Fruit fly (Drosophila melanogaster) whole organism, embryonic: Measurements from ENCODE around the gene pigs.

ENCODE experiments used
- Antp ChIP-seq: fragments of 200-800 bp; sonication (Bioruptor generic); optimal IDR thresholded peaks from 3 replicates; lab custom pipeline; 2016; ENCODE audit warnings: missing biosample characterization, missing genetic modification characterization
- Atf3 ChIP-seq: fragments of 200-800 bp; sonication (Bioruptor generic); optimal IDR thresholded peaks from 3 replicates; lab custom pipeline; 2016; ENCODE audit warnings: missing biosample characterization, missing genetic modification characterization
- Bdp1 ChIP-seq: fragments of 200-800 bp; sonication (Bioruptor generic); optimal IDR thresholded peaks from 3 replicates; lab custom pipeline; 2016; ENCODE audit warnings: missing biosample characterization, missing genetic modification characterization
- CG12299 ChIP-seq: fragments of 200-800 bp; sonication (Bioruptor generic); optimal IDR thresholded peaks from 2 replicates; lab custom pipeline; 2018; ENCODE audit warnings: missing biosample characterization, mild to moderate bottlenecking, missing genetic modification characterization
- CG12659 ChIP-seq: fragments of 200-800 bp; sonication (Bioruptor generic); optimal IDR thresholded peaks from 3 replicates; lab custom pipeline; 2017; ENCODE audit warnings: mild to moderate bottlenecking, missing biosample characterization, missing genetic modification reagents, missing genetic modification characterization
- CG1529 ChIP-seq: fragments of 200-800 bp; sonication (Bioruptor generic); optimal IDR thresholded peaks from 3 replicates; lab custom pipeline; 2018; ENCODE audit warnings: missing biosample characterization, missing genetic modification characterization
- CG1603 ChIP-seq: fragments of 200-800 bp; sonication (Bioruptor generic); optimal IDR thresholded peaks from 2 replicates; lab custom pipeline; 2019; ENCODE audit warnings: missing biosample characterization, mild to moderate bottlenecking, missing genetic modification characterization, moderate library complexity
- CG17328 ChIP-seq: fragments of 200-800 bp; sonication (Bioruptor generic); IDR thresholded peaks from 2 replicates; pipeline ENCODE4 v1.3.6; 2022; ENCODE audit warnings: missing biosample characterization, missing genetic modification characterization
- CG17359 ChIP-seq: fragments of 200-800 bp; sonication (Bioruptor generic); optimal IDR thresholded peaks from 3 replicates; lab custom pipeline; 2018; ENCODE audit warnings: missing biosample characterization, mild to moderate bottlenecking, missing genetic modification characterization, moderate library complexity
- CG17361 ChIP-seq: fragments of 200-800 bp; sonication (Bioruptor generic); IDR thresholded peaks from 3 replicates; pipeline ENCODE4 v1.3.6; 2022; ENCODE audit warnings: missing biosample characterization, missing genetic modification characterization
- CG17568 ChIP-seq: fragments of 200-800 bp; sonication (Bioruptor generic); optimal IDR thresholded peaks from 2 replicates; lab custom pipeline; 2018; ENCODE audit warnings: missing biosample characterization, mild to moderate bottlenecking, missing genetic modification characterization, moderate library complexity
- CG4617 ChIP-seq: fragments of 200-800 bp; sonication (Bioruptor generic); optimal IDR thresholded peaks from 3 replicates; lab custom pipeline; 2016; ENCODE audit warnings: missing biosample characterization, missing genetic modification characterization, borderline replicate concordance
- CG5245 ChIP-seq: fragments of 200-800 bp; sonication (Bioruptor generic); optimal IDR thresholded peaks from 3 replicates; lab custom pipeline; 2016; ENCODE audit warnings: missing biosample characterization, missing genetic modification characterization
- CG6765 ChIP-seq: fragments of 200-800 bp; sonication (Bioruptor generic); optimal IDR thresholded peaks from 3 replicates; lab custom pipeline; 2017; ENCODE audit warnings: missing biosample characterization, mild to moderate bottlenecking, missing genetic modification characterization
- CG9437 ChIP-seq: fragments of 200-800 bp; sonication (Bioruptor generic); optimal IDR thresholded peaks from 2 replicates; lab custom pipeline; 2018; ENCODE audit warnings: missing biosample characterization, mild to moderate bottlenecking, missing genetic modification characterization
- Chrac-16 ChIP-seq: fragments of 200-800 bp; sonication (Bioruptor generic); optimal IDR thresholded peaks from 3 replicates; lab custom pipeline; 2016; ENCODE audit warnings: missing biosample characterization, missing genetic modification characterization
- Dad ChIP-seq: fragments of 200-800 bp; sonication (Bioruptor generic); optimal IDR thresholded peaks from 3 replicates; lab custom pipeline; 2016; ENCODE audit warnings: missing biosample characterization, missing genetic modification characterization
- Dek ChIP-seq: fragments of 200-800 bp; sonication (Bioruptor generic); optimal IDR thresholded peaks from 3 replicates; lab custom pipeline; 2019; ENCODE audit warnings: missing biosample characterization, mild to moderate bottlenecking, missing genetic modification characterization, moderate library complexity
- Hr3 ChIP-seq: fragments of 200-800 bp; sonication (Bioruptor generic); optimal IDR thresholded peaks from 3 replicates; lab custom pipeline; 2016; ENCODE audit warnings: missing biosample characterization, missing genetic modification characterization
- Med ChIP-seq: fragments of 200-800 bp; sonication (Bioruptor generic); peaks from one replicate; lab custom pipeline; 2016; ENCODE audit warnings: missing biosample characterization, missing genetic modification characterization, mild to moderate bottlenecking, inconsistent platforms, moderate library complexity
- NC2β ChIP-seq: fragments of 200-800 bp; sonication (Bioruptor generic); optimal IDR thresholded peaks from 2 replicates; lab custom pipeline; 2016; ENCODE audit warnings: missing biosample characterization, missing genetic modification characterization
- Nf-YA ChIP-seq: fragments of 200-800 bp; sonication (Bioruptor generic); IDR thresholded peaks from 2 replicates; pipeline ENCODE4 v1.3.6; 2022; ENCODE audit warnings: missing biosample characterization, missing genetic modification characterization
- Oaz ChIP-seq: fragments of 200-800 bp; sonication (Bioruptor generic); IDR thresholded peaks from 2 replicates; pipeline ENCODE4 v1.3.6; 2022; ENCODE audit warnings: missing biosample characterization, missing genetic modification characterization
- Stat92E ChIP-seq, 3 experiments: fragments of >200 bp in 2 of 3; fragments of 200-800 bp in 1 of 3; sonication (Bioruptor generic) in 1 of 3; optimal IDR thresholded peaks; 2 replicates each; lab custom pipeline; 2017 to 2019; ENCODE audit warnings: missing biosample characterization in 3 of 3, missing genetic modification characterization in 3 of 3, mild to moderate bottlenecking in 1 of 3, moderate library complexity in 1 of 3
- Trl ChIP-seq, 3 experiments: fragments of >200 bp in 2 of 3; fragments of 200-800 bp in 1 of 3; sonication (Bioruptor generic) in 1 of 3; optimal IDR thresholded peaks; 2 replicates in 1 of 3; 3 replicates in 2 of 3; lab custom pipeline; 2016 to 2017; ENCODE audit warnings: missing biosample characterization in 1 of 3, missing genetic modification characterization in 1 of 3
- aop ChIP-seq: fragments of 200-800 bp; sonication (Bioruptor generic); IDR thresholded peaks from 2 replicates; pipeline ENCODE4 v1.3.6; 2022; ENCODE audit warnings: missing biosample characterization, missing genetic modification characterization
- bbx ChIP-seq: fragments of 200-800 bp; sonication (Bioruptor generic); IDR thresholded peaks from 2 replicates; pipeline ENCODE4 v1.3.6; 2022; ENCODE audit warnings: missing biosample characterization, missing genetic modification characterization; ENCODE audit not compliant: partially characterized antibody
- bsh ChIP-seq, 2 experiments: fragments of 200-800 bp; sonication (Bioruptor generic); optimal IDR thresholded peaks; 2 replicates each; lab custom pipeline; 2017 to 2018; ENCODE audit warnings: mild to moderate bottlenecking in 2 of 2, missing biosample characterization in 2 of 2, missing genetic modification characterization in 2 of 2, moderate library complexity in 1 of 2
- ci ChIP-seq: fragments of 200-800 bp; sonication (Bioruptor generic); IDR thresholded peaks from 3 replicates; pipeline ENCODE4 v1.3.6; 2022; ENCODE audit warnings: missing biosample characterization, missing genetic modification characterization
- dati ChIP-seq: fragments of 200-800 bp; sonication (Bioruptor generic); IDR thresholded peaks from 2 replicates; pipeline ENCODE4 v1.3.6; 2022; ENCODE audit warnings: missing biosample characterization, missing genetic modification characterization
- dimm ChIP-seq: fragments of 200-800 bp; sonication (Bioruptor generic); IDR thresholded peaks from 2 replicates; pipeline ENCODE4 v1.3.6; 2022; ENCODE audit warnings: missing biosample characterization, missing genetic modification characterization
- grau ChIP-seq: fragments of 200-800 bp; optimal IDR thresholded peaks from 3 replicates; lab custom pipeline; 2019; ENCODE audit warnings: missing biosample characterization, mild to moderate bottlenecking, missing genetic modification characterization, moderate library complexity
- gt ChIP-seq: fragments of 200-800 bp; sonication (Bioruptor generic); IDR thresholded peaks from 2 replicates; pipeline ENCODE4 v1.3.6; 2022; ENCODE audit warnings: missing biosample characterization, missing genetic modification characterization
- jigr1 ChIP-seq: fragments of 200-800 bp; sonication (Bioruptor generic); IDR thresholded peaks from 3 replicates; pipeline ENCODE4 v1.3.6; 2022; ENCODE audit warnings: missing biosample characterization, missing genetic modification characterization
- jing ChIP-seq: fragments of 200-800 bp; sonication (Bioruptor generic); optimal IDR thresholded peaks from 2 replicates; lab custom pipeline; 2018; ENCODE audit warnings: missing biosample characterization, mild to moderate bottlenecking, missing genetic modification characterization
- kah ChIP-seq: fragments of 200-800 bp; sonication (Bioruptor generic); optimal IDR thresholded peaks from 2 replicates; lab custom pipeline; 2018; ENCODE audit warnings: missing biosample characterization, mild to moderate bottlenecking, missing genetic modification characterization
- nerfin-1 ChIP-seq: fragments of 200-800 bp; sonication (Bioruptor generic); optimal IDR thresholded peaks from 3 replicates; lab custom pipeline; 2019; ENCODE audit warnings: missing biosample characterization, mild to moderate bottlenecking, missing genetic modification characterization, moderate library complexity
- nom ChIP-seq: fragments of 200-800 bp; sonication (Bioruptor generic); optimal IDR thresholded peaks from 2 replicates; lab custom pipeline; 2017; ENCODE audit warnings: missing biosample characterization, missing genetic modification characterization, mild to moderate bottlenecking, moderate library complexity, missing genetic modification reagents
- odd ChIP-seq: fragments of 200-800 bp; sonication (Bioruptor generic); optimal IDR thresholded peaks from 2 replicates; lab custom pipeline; 2017; ENCODE audit warnings: missing biosample characterization, mild to moderate bottlenecking, missing genetic modification characterization
- otp ChIP-seq: fragments of 200-800 bp; sonication (Bioruptor generic); IDR thresholded peaks from 3 replicates; pipeline ENCODE4, ENCODE4 v1.3.6; 2022; ENCODE audit warnings: missing biosample characterization, missing genetic modification characterization
- pan ChIP-seq, 4 experiments: fragments of >200 bp in 3 of 4; fragments of 200-800 bp in 1 of 4; sonication (Bioruptor generic) in 1 of 4; optimal IDR thresholded peaks in 3 of 4; IDR thresholded peaks in 1 of 4; 2 replicates each; pipeline versions ENCODE4 v1.3.6 to Lab custom; 2017 to 2022; ENCODE audit warnings: missing biosample characterization in 2 of 4, missing genetic modification characterization in 2 of 4, mixed read lengths in 1 of 4
- peb ChIP-seq: fragments of 200-800 bp; sonication (Bioruptor generic); IDR thresholded peaks from 2 replicates; pipeline ENCODE4 v1.3.6; 2022; ENCODE audit warnings: missing biosample characterization, missing genetic modification characterization
- pho ChIP-seq: fragments of 200-800 bp; sonication (Bioruptor generic); optimal IDR thresholded peaks from 2 replicates; lab custom pipeline; 2016; ENCODE audit warnings: missing biosample characterization, missing genetic modification characterization
- scrt ChIP-seq: fragments of 200-800 bp; sonication (Bioruptor generic); optimal IDR thresholded peaks from 2 replicates; lab custom pipeline; 2018; ENCODE audit warnings: missing biosample characterization, mild to moderate bottlenecking, missing genetic modification characterization, moderate library complexity
- sd ChIP-seq: fragments of 200-800 bp; sonication (Bioruptor generic); optimal IDR thresholded peaks from 3 replicates; lab custom pipeline; 2018; ENCODE audit warnings: missing biosample characterization, mild to moderate bottlenecking, missing genetic modification characterization, moderate library complexity
- tap ChIP-seq: fragments of 200-800 bp; optimal IDR thresholded peaks from 3 replicates; lab custom pipeline; 2019; ENCODE audit warnings: missing biosample characterization, mild to moderate bottlenecking, missing genetic modification characterization, moderate library complexity
- tio ChIP-seq: fragments of 200-800 bp; sonication (Bioruptor generic); optimal IDR thresholded peaks from 2 replicates; lab custom pipeline; 2017; ENCODE audit warnings: missing biosample characterization, missing genetic modification characterization, inconsistent platforms
- trem ChIP-seq: fragments of 200-800 bp; optimal IDR thresholded peaks from 3 replicates; lab custom pipeline; 2019; ENCODE audit warnings: missing biosample characterization, mild to moderate bottlenecking, missing genetic modification characterization, moderate library complexity
- vvl ChIP-seq: fragments of 200-800 bp; sonication (Bioruptor generic); IDR thresholded peaks from 2 replicates; pipeline ENCODE4 v1.3.6; 2022; ENCODE audit warnings: missing biosample characterization, missing genetic modification characterization
- z ChIP-seq: fragments of 200-800 bp; sonication (Bioruptor generic); IDR thresholded peaks from 3 replicates; pipeline ENCODE4 v1.3.6; 2022; ENCODE audit warnings: missing biosample characterization, missing genetic modification characterization

The pigs gene

DNA sequence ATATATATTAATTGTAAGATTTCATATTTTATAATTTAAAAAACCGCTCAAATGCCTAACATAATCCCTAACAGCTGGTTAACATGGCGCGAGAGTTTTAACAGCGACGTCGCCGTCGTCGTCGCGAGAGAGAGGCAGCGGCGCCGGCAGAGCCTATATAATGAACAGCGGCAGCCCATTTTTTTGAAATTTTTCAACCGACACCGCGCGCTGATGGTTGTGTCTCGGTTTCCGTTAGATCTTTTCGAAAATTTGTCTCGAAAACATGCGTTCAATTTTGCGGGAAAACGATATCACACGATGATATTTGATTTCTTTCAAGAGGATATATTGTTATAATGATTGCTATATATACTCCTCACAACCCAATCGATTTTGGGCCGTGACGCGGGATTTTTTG lies at the start of gene pigs (continued):
- TF ChIP-seq Antp (no peak), CG12299 (tag; lab: Kevin White, UChicago) (no peak), sd (tag; lab: Kevin White, UChicago) (peak; percentile 3), dati (GFP tag; lab: Robert Waterston, UW) (no peak), CG6765 (GFP tag; lab: Kevin White, UChicago) (no peak), peb (GFP tag; lab: Robert Waterston, UW) (no peak), Oaz (no peak), Dad (GFP tag; lab: Kevin White, UChicago) (no peak), CG17328 (GFP tag; lab: Robert Waterston, UW) (no peak), Med (GFP tag; lab: Kevin White, UChicago) (peak; percentile 86), vvl (no peak), jigr1 (no peak), pho (GFP tag; lab: Kevin White, UChicago) (no peak), jing (no peak), nom (GFP tag; lab: Kevin White, UChicago) (peak; percentile 39), CG12659 (GFP tag; lab: Kevin White, UChicago) (no peak), CG9437 (GFP tag; lab: Kevin White, UChicago) (no peak), bbx (GFP tag; lab: Robert Waterston, UW) (peak; percentile 33; the same call in 1 of the 2 replicates), CG4617 (GFP tag; lab: Kevin White, UChicago) (no peak), bsh (GFP tag; optimal IDR thresholded peaks at IDR 0.05; lab: Kevin White, UChicago) (no peak), Chrac-16 (no peak), Trl (optimal IDR thresholded peaks at IDR 0.05; lab: Kevin White, UChicago) (peak; percentile 22 to 51), Trl (GFP tag; optimal IDR thresholded peaks at IDR 0.05; lab: Kevin White, UChicago) (no peak), Hr3 (GFP tag; lab: Kevin White, UChicago) (no peak), CG17359 (tag; lab: Kevin White, UChicago) (no peak), tio (GFP tag; lab: Kevin White, UChicago) (no peak), z (GFP tag; lab: Robert Waterston, UW) (no peak), CG17568 (GFP tag; lab: Kevin White, UChicago) (peak; percentile 41), Stat92E (GFP tag; optimal IDR thresholded peaks at IDR 0.05; lab: Kevin White, UChicago) (no peak), CG1529 (no peak), nerfin-1 (no peak), ci (GFP tag; lab: Robert Waterston, UW) (peak; percentile 54; the same call in 2 of the 3 replicates), dimm (GFP tag; lab: Robert Waterston, UW) (no peak), pan (optimal IDR thresholded peaks at IDR 0.05; lab: Kevin White, UChicago) (no peak), pan (GFP tag; optimal IDR thresholded peaks at IDR 0.05 in 1 of 2, IDR thresholded peaks at IDR 0.05 in 1 of 2) (peak in 1 of 2 experiments; percentile 13), CG5245 (GFP tag; lab: Kevin White, UChicago) (no peak), odd (no peak), CG1603 (tag; lab: Kevin White, UChicago) (peak; percentile 8), scrt (GFP tag; lab: Kevin White, UChicago) (no peak), kah (GFP tag; lab: Kevin White, UChicago) (no peak), grau (tag; lab: Kevin White, UChicago) (peak; percentile 9), aop (no peak), gt (GFP tag; lab: Robert Waterston, UW) (no peak), CG17361 (GFP tag; lab: Robert Waterston, UW) (no peak), trem (tag; lab: Kevin White, UChicago) (no peak), NC2β (no peak), tap (tag; lab: Kevin White, UChicago) (no peak), Nf-YA (GFP tag; lab: Robert Waterston, UW) (no peak), Dek (tag; lab: Kevin White, UChicago) (no peak), Atf3 (GFP tag; lab: Kevin White, UChicago) (no peak), otp (GFP tag; lab: Robert Waterston, UW) (peak; percentile 32; the same call in 1 of the 3 replicates), Bdp1 (GFP tag; lab: Kevin White, UChicago) (no peak)
